Worm (Caenorhabditis elegans) whole organism, L4 larva: ENCODE measurements around the gene trip-4.

Experiments used
- F26F4.8 ChIP-seq: fragments of 200-800 bp; sonication (Bioruptor generic); conservative IDR thresholded peaks from 2 replicates; pipeline ENCODE4 v1.3.6; 2022; ENCODE audit warnings: missing genetic modification characterization, missing compliant biosample characterization
- R02D3.7 ChIP-seq: fragments of 150-350 bp; sonication (generic microtip); optimal IDR thresholded peaks from 3 replicates; lab custom pipeline; 2014; ENCODE audit warnings: missing biosample characterization, missing genetic modification characterization
- T20F7.1 ChIP-seq: fragments of 200-800 bp; sonication (Bioruptor generic); optimal IDR thresholded peaks from 2 replicates; lab custom pipeline; 2018; ENCODE audit warnings: mild to moderate bottlenecking, missing genetic modification characterization, missing compliant biosample characterization
- Y105C5A.15 ChIP-seq: fragments of 200-800 bp; sonication (Bioruptor generic); IDR thresholded peaks from 2 replicates; pipeline ENCODE4 v1.3.6; 2022; ENCODE audit warnings: missing genetic modification characterization, missing compliant biosample characterization
- Y48G9A.11 ChIP-seq: fragments of 200-800 bp; sonication (Bioruptor generic); IDR thresholded peaks from 2 replicates; pipeline ENCODE4 v1.3.6; 2022; ENCODE audit warnings: missing genetic modification reagents, missing genetic modification characterization, missing compliant biosample characterization
- Y75B8A.6 ChIP-seq: fragments of 200-800 bp; sonication (Bioruptor generic); IDR thresholded peaks from 2 replicates; pipeline ENCODE4 v1.3.6; 2022; ENCODE audit warnings: missing genetic modification reagents, missing genetic modification characterization, missing compliant biosample characterization
- ZK337.2 ChIP-seq: fragments of 200-800 bp; sonication (Bioruptor generic); IDR thresholded peaks from 2 replicates; pipeline ENCODE4 v1.3.6; 2022; ENCODE audit warnings: missing genetic modification reagents, missing genetic modification characterization, missing compliant biosample characterization
- ZK546.5 ChIP-seq, 2 experiments: sonication (generic microtip); optimal IDR thresholded peaks; 2 replicates each; lab custom pipeline; 2017; ENCODE audit warnings: missing biosample characterization in 2 of 2, missing genetic modification characterization in 2 of 2
- aly-2 ChIP-seq: sonication (generic microtip); optimal IDR thresholded peaks from 2 replicates; lab custom pipeline; 2018; ENCODE audit warnings: missing biosample characterization, missing genetic modification characterization
- ceh-62 ChIP-seq: sonication (generic microtip); optimal IDR thresholded peaks from 2 replicates; lab custom pipeline; 2017; ENCODE audit warnings: missing biosample characterization, missing genetic modification characterization
- ceh-82 ChIP-seq: sonication (generic microtip); optimal IDR thresholded peaks from 2 replicates; lab custom pipeline; 2017; ENCODE audit warnings: missing biosample characterization, missing genetic modification characterization
- ces-1 ChIP-seq: fragments of 150-350 bp; sonication (generic microtip); optimal IDR thresholded peaks from 4 replicates; lab custom pipeline; 2014; ENCODE audit warnings: missing biosample characterization, missing genetic modification reagents, missing genetic modification characterization
- ctbp-1 ChIP-seq: fragments of 200-800 bp; sonication (Bioruptor generic); IDR thresholded peaks from 2 replicates; pipeline ENCODE4 v1.3.6; 2022; ENCODE audit warnings: missing genetic modification reagents, missing genetic modification characterization, missing compliant biosample characterization
- daf-16 ChIP-seq, 3 experiments: sonication (generic microtip); optimal IDR thresholded peaks; 2 replicates each; lab custom pipeline; 2016 to 2017; ENCODE audit warnings: missing genetic modification characterization in 3 of 3, missing genetic modification reagents in 3 of 3, mild to moderate bottlenecking in 2 of 3, missing compliant biosample characterization in 2 of 3, missing biosample characterization in 1 of 3, moderate library complexity in 1 of 3
- daf-19 ChIP-seq: fragments of 200-800 bp; sonication (Bioruptor generic); conservative IDR thresholded peaks from 2 replicates; pipeline ENCODE4 v1.3.6; 2022; ENCODE audit warnings: missing genetic modification characterization, missing compliant biosample characterization
- dmd-6 ChIP-seq: fragments of 200-800 bp; sonication (Bioruptor generic); IDR thresholded peaks from 2 replicates; pipeline ENCODE4 v1.3.6; 2022; ENCODE audit warnings: missing genetic modification reagents, missing genetic modification characterization, missing compliant biosample characterization
- dmd-9 ChIP-seq: fragments of 200-800 bp; sonication (Bioruptor generic); IDR thresholded peaks from 2 replicates; pipeline ENCODE4 v1.3.6; 2022; ENCODE audit warnings: missing genetic modification reagents, missing genetic modification characterization, missing compliant biosample characterization
- dpl-1 ChIP-seq: fragments of 150-350 bp; optimal IDR thresholded peaks from 2 replicates; lab custom pipeline; 2014; ENCODE audit warnings: missing biosample characterization, missing genetic modification reagents, missing genetic modification characterization
- duxl-1 ChIP-seq: sonication (generic microtip); optimal IDR thresholded peaks from 2 replicates; lab custom pipeline; 2016; ENCODE audit warnings: mild to moderate bottlenecking, missing genetic modification characterization, moderate library complexity, missing compliant biosample characterization; ENCODE audit not compliant: poor library complexity
- dve-1 ChIP-seq: sonication (generic microtip); optimal IDR thresholded peaks from 2 replicates; lab custom pipeline; 2017; ENCODE audit warnings: antibody characterized with exemption, mild to moderate bottlenecking, missing genetic modification characterization, missing compliant biosample characterization; ENCODE audit not compliant: insufficient read depth
- egl-27 ChIP-seq: sonication (generic microtip); optimal IDR thresholded peaks from 3 replicates; lab custom pipeline; 2017; ENCODE audit warnings: missing biosample characterization, missing genetic modification reagents, missing genetic modification characterization
- fos-1 ChIP-seq: fragments of 150-350 bp; optimal IDR thresholded peaks from 2 replicates; lab custom pipeline; 2014; ENCODE audit warnings: missing biosample characterization, missing genetic modification characterization
- hif-1 ChIP-seq, 2 experiments: sonication (generic microtip); optimal IDR thresholded peaks; 2 replicates each; lab custom pipeline; 2016 to 2017; ENCODE audit warnings: missing compliant biosample characterization in 2 of 2, missing genetic modification characterization in 2 of 2, missing genetic modification reagents in 2 of 2, missing genotype in 2 of 2, mild to moderate bottlenecking in 1 of 2
- lim-7 ChIP-seq: fragments of 200-800 bp; sonication (Bioruptor generic); IDR thresholded peaks from 2 replicates; pipeline ENCODE4 v1.3.6; 2022; ENCODE audit warnings: missing genetic modification characterization, missing compliant biosample characterization
- lin-13 ChIP-seq: fragments of 150-350 bp; optimal IDR thresholded peaks from 2 replicates; lab custom pipeline; 2014; ENCODE audit warnings: missing biosample characterization, missing genetic modification reagents, missing genetic modification characterization
- lin-38 ChIP-seq: fragments of 200-800 bp; sonication (Bioruptor generic); IDR thresholded peaks from 2 replicates; pipeline ENCODE4 v1.3.6; 2022; ENCODE audit warnings: missing genetic modification reagents, missing genetic modification characterization, missing compliant biosample characterization
- madf-5 ChIP-seq, 2 experiments: fragments of 200-800 bp; sonication (Bioruptor generic); IDR thresholded peaks; 2 replicates each; pipeline ENCODE4 v1.3.6; 2022; ENCODE audit warnings: missing compliant biosample characterization in 2 of 2, missing genetic modification characterization in 2 of 2
- madf-9 ChIP-seq: fragments of 200-800 bp; sonication (Bioruptor generic); conservative IDR thresholded peaks from 2 replicates; pipeline ENCODE4 v1.3.6; 2022; ENCODE audit warnings: missing genetic modification reagents, missing genetic modification characterization, missing compliant biosample characterization
- mdl-1 ChIP-seq, 2 experiments: fragments of 150-350 bp in 1 of 2; sonication (generic microtip) in 1 of 2; optimal IDR thresholded peaks; 2 replicates each; lab custom pipeline; 2014 to 2017; ENCODE audit warnings: missing biosample characterization in 2 of 2, missing genetic modification characterization in 2 of 2
- mep-1 ChIP-seq: fragments of 150-350 bp; sonication (generic microtip); optimal IDR thresholded peaks from 3 replicates; lab custom pipeline; 2014; ENCODE audit warnings: missing biosample characterization, missing genetic modification characterization
- mxl-2 ChIP-seq: fragments of 200-800 bp; sonication (Bioruptor generic); conservative IDR thresholded peaks from 2 replicates; pipeline ENCODE4 v1.3.6; 2022; ENCODE audit warnings: missing genetic modification reagents, missing genetic modification characterization, missing compliant biosample characterization
- mxl-3 ChIP-seq: fragments of 200-800 bp; sonication (Bioruptor generic); optimal IDR thresholded peaks from 2 replicates; lab custom pipeline; 2018; ENCODE audit warnings: mild to moderate bottlenecking, missing genetic modification characterization, missing compliant biosample characterization
- nhr-10 ChIP-seq: fragments of 150-350 bp; optimal IDR thresholded peaks from 2 replicates; lab custom pipeline; 2014; ENCODE audit warnings: missing biosample characterization, missing genetic modification characterization
- nhr-102 ChIP-seq: sonication (generic microtip); optimal IDR thresholded peaks from 2 replicates; lab custom pipeline; 2016; ENCODE audit warnings: mild to moderate bottlenecking, missing genetic modification characterization, moderate library complexity, missing compliant biosample characterization
- nhr-111 ChIP-seq: fragments of 200-800 bp; sonication (Bioruptor generic); optimal IDR thresholded peaks from 2 replicates; lab custom pipeline; 2018; ENCODE audit warnings: mild to moderate bottlenecking, missing genetic modification characterization, missing compliant biosample characterization
- nhr-42 ChIP-seq: fragments of 200-800 bp; sonication (Bioruptor generic); IDR thresholded peaks from 2 replicates; pipeline ENCODE4 v1.3.6; 2022; ENCODE audit warnings: missing genetic modification characterization, missing compliant biosample characterization
- nhr-76 ChIP-seq: fragments of 150-350 bp; optimal IDR thresholded peaks from 2 replicates; lab custom pipeline; 2014; ENCODE audit warnings: missing biosample characterization, missing genetic modification characterization
- nhr-77 ChIP-seq: fragments of 150-350 bp; optimal IDR thresholded peaks from 2 replicates; lab custom pipeline; 2014; ENCODE audit warnings: missing biosample characterization, missing genetic modification characterization
- php-3 ChIP-seq: fragments of 200-800 bp; sonication (Bioruptor generic); IDR thresholded peaks from 2 replicates; pipeline ENCODE4 v1.3.6; 2022; ENCODE audit warnings: missing genetic modification reagents, missing genetic modification characterization, missing compliant biosample characterization
- rbr-2 ChIP-seq: sonication (generic microtip); optimal IDR thresholded peaks from 2 replicates; lab custom pipeline; 2016; ENCODE audit warnings: missing genotype, missing genetic modification characterization, missing compliant biosample characterization
- sdz-12 ChIP-seq: fragments of 200-800 bp; sonication (Bioruptor generic); optimal IDR thresholded peaks from 2 replicates; lab custom pipeline; 2018; ENCODE audit warnings: mild to moderate bottlenecking, missing genetic modification characterization, missing compliant biosample characterization
- set-16 ChIP-seq: fragments of 200-800 bp; sonication (Bioruptor generic); IDR thresholded peaks from 2 replicates; pipeline ENCODE4 v1.3.6; 2022; ENCODE audit warnings: missing genetic modification reagents, missing genetic modification characterization, missing compliant biosample characterization
- snpc-1.2 ChIP-seq: fragments of 200-800 bp; sonication (Bioruptor generic); IDR thresholded peaks from 2 replicates; pipeline ENCODE4 v1.3.6; 2022; ENCODE audit warnings: missing genetic modification reagents, missing genetic modification characterization, missing compliant biosample characterization
- tra-1 ChIP-seq: fragments of 200-800 bp; sonication (Bioruptor generic); IDR thresholded peaks from 2 replicates; pipeline ENCODE4 v1.3.6; 2022; ENCODE audit warnings: missing genetic modification reagents, missing genetic modification characterization, missing compliant biosample characterization
- unc-130 ChIP-seq: sonication (generic microtip); optimal IDR thresholded peaks from 2 replicates; lab custom pipeline; 2016; ENCODE audit warnings: missing genetic modification reagents, missing genetic modification characterization, missing compliant biosample characterization
- unc-39 ChIP-seq: sonication (generic microtip); optimal IDR thresholded peaks from 2 replicates; lab custom pipeline; 2017; ENCODE audit warnings: missing biosample characterization, missing genetic modification characterization
- vab-7 ChIP-seq: fragments of 200-800 bp; sonication (Bioruptor generic); IDR thresholded peaks from 2 replicates; pipeline ENCODE4 v1.3.6; 2022; ENCODE audit warnings: missing genetic modification reagents, missing genetic modification characterization, missing compliant biosample characterization
- zag-1 ChIP-seq: fragments of 150-350 bp; optimal IDR thresholded peaks from 2 replicates; lab custom pipeline; 2014; ENCODE audit warnings: missing biosample characterization, missing genetic modification characterization
- zfp-3 ChIP-seq: fragments of 200-800 bp; sonication (Bioruptor generic); conservative IDR thresholded peaks from 2 replicates; pipeline ENCODE4 v1.3.6; 2022; ENCODE audit warnings: missing genetic modification reagents, missing genetic modification characterization, missing compliant biosample characterization
- ztf-11 ChIP-seq: fragments of 150-350 bp; optimal IDR thresholded peaks from 2 replicates; lab custom pipeline; 2014; ENCODE audit warnings: missing biosample characterization, missing genetic modification characterization

Gene trip-4

DNA sequence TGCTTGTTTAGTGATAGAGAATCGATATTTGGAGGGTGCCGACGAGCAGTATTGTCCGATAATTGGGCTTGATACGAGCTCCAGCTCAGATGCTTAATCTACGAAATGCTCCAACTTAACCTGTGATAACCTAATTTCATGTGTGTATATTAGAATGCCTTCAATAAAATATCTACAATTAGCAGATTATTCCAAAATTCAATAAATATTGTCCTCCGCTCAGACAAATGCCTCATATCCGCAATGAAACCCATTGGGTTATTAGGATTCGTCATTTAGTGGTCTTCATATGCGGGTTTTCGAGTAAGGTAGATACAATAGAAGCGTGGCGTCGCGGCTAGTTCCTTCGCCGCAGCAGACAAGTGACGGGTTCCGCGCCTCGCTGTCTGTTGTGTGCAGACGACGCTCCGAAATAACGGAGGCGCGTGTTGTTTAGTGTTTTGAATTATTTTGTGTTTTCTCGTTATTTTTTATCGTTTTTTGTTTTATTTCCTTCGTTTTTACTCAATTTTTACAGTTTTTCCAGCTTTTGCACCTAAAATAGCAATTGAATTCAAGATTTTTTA, 13.5 kb upstream of the trip-4 start, which contains the start of gene cmtr-1 (continued):
- TF ChIP-seq mxl-3 (GFP tag; lab: Kevin White, UChicago) (peak; percentile 86), egl-27 (tag; lab: Kevin White, UChicago) (no peak), ztf-11 (tag; lab: Kevin White, UChicago) (no peak), dmd-9 (peak; percentile 90), T20F7.1 (peak; percentile 100), dmd-6 (peak; percentile 95), zag-1 (tag; lab: Kevin White, UChicago) (no peak), mep-1 (tag; lab: Kevin White, UChicago) (peak; percentile 98), set-16 (GFP tag; lab: Robert Waterston, UW) (peak; percentile 60; the same call in 1 of the 2 replicates), php-3 (GFP tag; lab: Robert Waterston, UW) (peak; percentile 86), unc-130 (peak; percentile 93), snpc-1.2 (GFP tag; lab: Robert Waterston, UW) (peak; percentile 86), nhr-76 (no peak), mdl-1 (tag; optimal IDR thresholded peaks at IDR 0.05; lab: Kevin White, UChicago) (peak; percentile 57 to 77), ZK546.5 (tag; optimal IDR thresholded peaks at IDR 0.05; lab: Kevin White, UChicago) (peak; percentile 38 to 39), ceh-82 (tag; lab: Kevin White, UChicago) (no peak), daf-16 (GFP tag; optimal IDR thresholded peaks at IDR 0.05; lab: Kevin White, UChicago) (peak; percentile 82 to 93), daf-16 (tag; optimal IDR thresholded peaks at IDR 0.05; lab: Kevin White, UChicago) (peak; percentile 92), lin-13 (peak; percentile 96), madf-9 (GFP tag; lab: Robert Waterston, UW) (peak; percentile 77), ceh-62 (no peak), unc-39 (tag; lab: Kevin White, UChicago) (no peak), Y105C5A.15 (GFP tag; lab: Robert Waterston, UW) (no peak), nhr-102 (peak; percentile 96), duxl-1 (tag; lab: Kevin White, UChicago) (peak; percentile 95), rbr-2 (tag; lab: Kevin White, UChicago) (peak; percentile 96), mxl-2 (peak; percentile 29; the same call in 1 of the 2 replicates), dve-1 (tag; lab: Kevin White, UChicago) (peak; percentile 99), aly-2 (no peak), lim-7 (no peak), vab-7 (GFP tag; lab: Robert Waterston, UW) (peak; percentile 85), nhr-42 (peak; percentile 98), nhr-111 (GFP tag; lab: Kevin White, UChicago) (peak; percentile 25), R02D3.7 (no peak), ces-1 (GFP tag; lab: Kevin White, UChicago) (peak; percentile 15), fos-1 (tag; lab: Kevin White, UChicago) (no peak), nhr-10 (peak; percentile 20), ZK337.2 (GFP tag; lab: Robert Waterston, UW) (peak; percentile 5; the same call in 1 of the 2 replicates), nhr-77 (peak; percentile 97), lin-38 (GFP tag; lab: Robert Waterston, UW) (peak; percentile 92), F26F4.8 (no peak), ctbp-1 (GFP tag; lab: Robert Waterston, UW) (peak; percentile 80), daf-19 (GFP tag; lab: Robert Waterston, UW) (peak; percentile 67; the same call in 1 of the 2 replicates), tra-1 (GFP tag; lab: Robert Waterston, UW) (peak; percentile 76), Y48G9A.11 (GFP tag; lab: Robert Waterston, UW) (peak; percentile 100), zfp-3 (GFP tag; lab: Robert Waterston, UW) (peak; percentile 92), hif-1 (tag; optimal IDR thresholded peaks at IDR 0.05; lab: Kevin White, UChicago) (peak; percentile 73 to 79), dpl-1 (GFP tag; lab: Kevin White, UChicago) (peak; percentile 91), Y75B8A.6 (GFP tag; lab: Robert Waterston, UW) (no peak), madf-5 (GFP tag; IDR thresholded peaks at IDR 0.05; lab: Robert Waterston, UW) (peak in 1 of 2 experiments; percentile 67; a peak in 1 of 4 replicates), sdz-12 (GFP tag; lab: Kevin White, UChicago) (peak; percentile 81)
